Worm (Caenorhabditis elegans) whole organism, early embryonic: Measurements from ENCODE around the gene iff-2.

Experiments
- B0310.2 ChIP-seq: sonication (generic microtip); optimal IDR thresholded peaks from 2 replicates; lab custom pipeline; 2016; ENCODE audit warnings: mild to moderate bottlenecking, missing genetic modification characterization, missing compliant biosample characterization
- F13C5.2 ChIP-seq: sonication (generic microtip); optimal IDR thresholded peaks from 2 replicates; lab custom pipeline; 2017; ENCODE audit warnings: mild to moderate bottlenecking, missing genetic modification characterization, inconsistent platforms, missing compliant biosample characterization
- aly-1 ChIP-seq: sonication (generic microtip); optimal IDR thresholded peaks from 2 replicates; lab custom pipeline; 2016; ENCODE audit warnings: missing genetic modification characterization, missing compliant biosample characterization
- ama-1 ChIP-seq: fragments of 150-350 bp; optimal IDR thresholded peaks from 2 replicates; lab custom pipeline; 2014
- ceh-13 ChIP-seq: fragments of 200-800 bp; sonication (Bioruptor generic); optimal IDR thresholded peaks from 2 replicates; lab custom pipeline; 2018; ENCODE audit warnings: mild to moderate bottlenecking, missing genetic modification characterization, missing compliant biosample characterization
- ceh-36 ChIP-seq: sonication (generic microtip); optimal IDR thresholded peaks from 2 replicates; lab custom pipeline; 2016; ENCODE audit warnings: missing genetic modification characterization, inconsistent platforms, missing compliant biosample characterization
- ets-7 ChIP-seq: sonication (generic microtip); optimal IDR thresholded peaks from 2 replicates; lab custom pipeline; 2016; ENCODE audit warnings: missing genotype, missing genetic modification characterization, missing compliant biosample characterization
- flt-1 ChIP-seq: fragments of 200-800 bp; sonication (Bioruptor generic); IDR thresholded peaks from 2 replicates; pipeline ENCODE4 v1.3.6; 2022; ENCODE audit warnings: missing genetic modification characterization, missing compliant biosample characterization
- hmbx-1 ChIP-seq: sonication (generic microtip); optimal IDR thresholded peaks from 2 replicates; lab custom pipeline; 2016; ENCODE audit warnings: mild to moderate bottlenecking, missing genetic modification characterization, missing compliant biosample characterization
- hmg-4 ChIP-seq: fragments of 200-800 bp; sonication (Bioruptor generic); optimal IDR thresholded peaks from 2 replicates; lab custom pipeline; 2018; ENCODE audit warnings: mild to moderate bottlenecking, missing genetic modification characterization, missing compliant biosample characterization
- hnd-1 ChIP-seq: sonication (generic microtip); optimal IDR thresholded peaks from 2 replicates; lab custom pipeline; 2016; ENCODE audit warnings: missing genetic modification characterization, missing compliant biosample characterization
- pes-1 ChIP-seq: fragments of 200-800 bp; sonication (Bioruptor generic); IDR thresholded peaks from 2 replicates; pipeline ENCODE4 v1.3.6; 2022; ENCODE audit warnings: missing genetic modification reagents, missing genetic modification characterization, missing compliant biosample characterization
- scrt-1 ChIP-seq: fragments of 200-800 bp; sonication (Bioruptor generic); IDR thresholded peaks from 2 replicates; pipeline ENCODE4 v1.3.6; 2022; ENCODE audit warnings: missing genetic modification characterization, missing compliant biosample characterization
- sea-1 ChIP-seq: fragments of 200-800 bp; sonication (Bioruptor generic); conservative IDR thresholded peaks from 2 replicates; pipeline ENCODE4 v1.3.6; 2022; ENCODE audit warnings: missing genetic modification characterization, missing compliant biosample characterization
- tbx-11 ChIP-seq: fragments of 200-800 bp; sonication (Bioruptor generic); IDR thresholded peaks from 2 replicates; pipeline ENCODE4 v1.3.6; 2022; ENCODE audit warnings: missing genetic modification characterization, missing compliant biosample characterization
- tbx-37 ChIP-seq: fragments of 200-800 bp; sonication (Bioruptor generic); conservative IDR thresholded peaks from 2 replicates; pipeline ENCODE4 v1.3.6; 2022; ENCODE audit warnings: missing genetic modification reagents, missing genetic modification characterization, missing compliant biosample characterization
- tra-4 ChIP-seq: sonication (generic microtip); optimal IDR thresholded peaks from 2 replicates; lab custom pipeline; 2017; ENCODE audit warnings: missing genetic modification characterization, missing compliant biosample characterization

Gene iff-2

ce11 chrII:8585036-8585627 is 24.0 kb upstream of the iff-2 start, which contains the start of gene F54C9.11:
Gene F54C9.11, minus strand, starts transcription at chrII:8585086.
- TF ChIP-seq sea-1 (GFP tag; lab: Robert Waterston, UW) (no peak), scrt-1 (GFP tag; lab: Robert Waterston, UW) (no peak), B0310.2 (no peak), ceh-13 (GFP tag; lab: Kevin White, UChicago) (no peak), hmg-4 (GFP tag; lab: Kevin White, UChicago) (no peak), hmbx-1 (tag; lab: Kevin White, UChicago) (no peak), flt-1 (no peak), pes-1 (no peak), tbx-11 (GFP tag; lab: Robert Waterston, UW) (no peak), tbx-37 (no peak), hnd-1 (no peak), F13C5.2 (tag; lab: Kevin White, UChicago) (no peak), ceh-36 (tag; lab: Kevin White, UChicago) (no peak), tra-4 (tag; lab: Kevin White, UChicago) (no peak), ets-7 (no peak), aly-1 (no peak), ama-1 (no peak)

ce11 chrII:8583035-8583434 is 21.9 kb upstream of the iff-2 start:
- TF ChIP-seq pes-1, result no peak
- peak; percentile 54 for TF ChIP-seq ama-1

ce11 chrII:8581700-8582099 is 20.5 kb upstream of the iff-2 start, which contains the start of gene arl-1:
Gene arl-1, plus strand, starts transcription at chrII:8582000.
- TF ChIP-seq B0310.2, result no peak
- no peak for TF ChIP-seq ama-1
- TF ChIP-seq hmbx-1 (tag; lab: Kevin White, UChicago), result no peak
- no peak for TF ChIP-seq tra-4 (tag; lab: Kevin White, UChicago)

- TF ChIP-seq scrt-1 (GFP tag; lab: Robert Waterston, UW) (no peak), ama-1 (no peak), flt-1 (no peak), F13C5.2 (tag; lab: Kevin White, UChicago) (no peak), ceh-36 (tag; lab: Kevin White, UChicago) (no peak)
Measured at ce11 chrII:8577509-8578099, 16.4 kb upstream of the iff-2 start, which contains the start of gene F54C9.9. Gene F54C9.9, plus strand, starts transcription at chrII:8578049.

ce11 chrII:8575184-8575583 is 14.0 kb upstream of the iff-2 start, which contains the start of gene puf-5:
Gene puf-5, plus strand, starts transcription at chrII:8575541.
- TF ChIP-seq flt-1 (no peak), sea-1 (GFP tag; lab: Robert Waterston, UW) (no peak), tbx-37 (no peak), ceh-13 (GFP tag; lab: Kevin White, UChicago) (no peak), aly-1 (no peak), tbx-11 (GFP tag; lab: Robert Waterston, UW) (no peak), tra-4 (tag; lab: Kevin White, UChicago) (no peak), F13C5.2 (tag; lab: Kevin White, UChicago) (no peak), pes-1 (no peak), ets-7 (no peak), scrt-1 (GFP tag; lab: Robert Waterston, UW) (no peak), ama-1 (no peak)

DNA sequence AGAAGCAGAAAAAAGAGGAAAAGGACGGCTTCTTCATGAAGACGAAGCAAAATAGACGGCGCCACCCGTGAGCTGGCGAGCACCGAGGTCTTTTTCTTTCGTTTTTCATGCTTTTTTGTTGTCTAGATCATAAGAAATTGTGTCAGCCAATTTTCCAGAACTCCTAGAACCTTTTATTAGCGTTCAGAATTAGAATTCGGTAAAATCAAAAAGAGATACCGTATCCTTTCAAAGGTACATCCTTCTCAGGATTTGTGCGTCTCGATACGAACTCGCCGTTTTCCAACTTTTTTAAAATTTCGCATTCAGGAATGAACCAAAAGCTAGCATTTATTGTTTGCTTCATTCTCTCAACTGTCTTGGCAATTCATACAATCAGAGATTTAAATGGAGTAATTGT is 11.9 kb upstream of the iff-2 start, which contains the start of gene F54C9.7:
Gene F54C9.7, plus strand, starts transcription at position 301 of the 400 bp plus-strand sequence.
- no peak for TF ChIP-seq ceh-36 (tag; lab: Kevin White, UChicago)
- no peak for TF ChIP-seq hmg-4 (GFP tag; lab: Kevin White, UChicago)
- TF ChIP-seq B0310.2, result no peak
- TF ChIP-seq aly-1, result no peak
- no peak for TF ChIP-seq pes-1
- no peak for TF ChIP-seq hmbx-1 (tag; lab: Kevin White, UChicago)
- no peak for TF ChIP-seq ets-7
- no peak for TF ChIP-seq hnd-1
- TF ChIP-seq ama-1, result no peak
- no peak for TF ChIP-seq flt-1
- no peak for TF ChIP-seq tra-4 (tag; lab: Kevin White, UChicago)
- no peak for TF ChIP-seq tbx-37
- TF ChIP-seq F13C5.2 (tag; lab: Kevin White, UChicago), result no peak
- no peak for TF ChIP-seq sea-1 (GFP tag; lab: Robert Waterston, UW)
- no peak for TF ChIP-seq tbx-11 (GFP tag; lab: Robert Waterston, UW)

- TF ChIP-seq aly-1 (no peak), ceh-13 (GFP tag; lab: Kevin White, UChicago) (no peak), hmg-4 (GFP tag; lab: Kevin White, UChicago) (no peak), ceh-36 (tag; lab: Kevin White, UChicago) (no peak), pes-1 (no peak), flt-1 (no peak), tbx-11 (GFP tag; lab: Robert Waterston, UW) (no peak), tra-4 (tag; lab: Kevin White, UChicago) (no peak)
Measured at ce11 chrII:8570977-8571376, 9.8 kb upstream of the iff-2 start, which contains the start of gene bcs-1. Gene bcs-1, plus strand, starts transcription at chrII:8571085.
